Worm (Caenorhabditis elegans) whole organism, L1 larva: Measurements from ENCODE around the gene F58E6.8.

ENCODE experiments used
- aha-1 ChIP-seq: fragments of 150-350 bp; optimal IDR thresholded peaks from 2 replicates; lab custom pipeline; 2014; ENCODE audit warnings: missing biosample characterization, missing genetic modification characterization
- egl-27 ChIP-seq, 2 experiments: fragments of 150-350 bp in 1 of 2; sonication (generic microtip); optimal IDR thresholded peaks; 3 replicates each; lab custom pipeline; 2017 to 2018; ENCODE audit warnings: missing biosample characterization in 2 of 2, missing genetic modification characterization in 2 of 2, missing genetic modification reagents in 2 of 2
- sptf-1 ChIP-seq: fragments of 150-350 bp; optimal IDR thresholded peaks from 2 replicates; lab custom pipeline; 2014; ENCODE audit warnings: missing biosample characterization, missing genetic modification characterization
- unc-62 ChIP-seq: fragments of 150-350 bp; optimal IDR thresholded peaks from 2 replicates; lab custom pipeline; 2014; ENCODE audit warnings: missing biosample characterization, missing genetic modification reagents, missing genetic modification characterization
- ztf-11 ChIP-seq, 2 experiments: sonication (generic microtip); optimal IDR thresholded peaks; 2 replicates each; lab custom pipeline; 2016 to 2017; ENCODE audit warnings: missing genetic modification characterization in 2 of 2, missing biosample characterization in 1 of 2, missing compliant biosample characterization in 1 of 2
- ztf-4 ChIP-seq: fragments of 150-350 bp; optimal IDR thresholded peaks from 2 replicates; lab custom pipeline; 2014; ENCODE audit warnings: missing biosample characterization, missing genetic modification characterization

- TF ChIP-seq aha-1: no peak
- TF ChIP-seq ztf-11 (tag; optimal IDR thresholded peaks at IDR 0.05; lab: Kevin White, UChicago): no peak
- no peak for TF ChIP-seq unc-62
- TF ChIP-seq egl-27 (tag; optimal IDR thresholded peaks at IDR 0.05; lab: Kevin White, UChicago): no peak
- TF ChIP-seq ztf-4: no peak
- TF ChIP-seq sptf-1 (tag; lab: Kevin White, UChicago): no peak
Measured at ce11 chrV:9765622-9766021, 10.0 kb upstream of the F58E6.8 start.
